Worm (Caenorhabditis elegans): ENCODE results near the gene ebax-1.

ce11 chrIV:10330962-10331361, 44.2 kb downstream of the ebax-1 start:
- TF ChIP-seq dpl-1 (GFP tag; optimal IDR thresholded peaks at IDR 0.05) (no peak), ceh-82 (tag; optimal IDR thresholded peaks at IDR 0.05) (no peak), nhr-76 (tag; optimal IDR thresholded peaks at IDR 0.05) (no peak), daf-8 (GFP tag; IDR thresholded peaks at IDR 0.05) (no peak), egl-27 (tag; optimal IDR thresholded peaks at IDR 0.05) (no peak), mdl-1 (tag; optimal IDR thresholded peaks at IDR 0.05) (no peak), lin-39 (tag; optimal IDR thresholded peaks at IDR 0.05) (no peak), dve-1 (tag; optimal IDR thresholded peaks at IDR 0.05; ENCODE audit: insufficient read depth) (peak; percentile 61)

Data from whole organism, L4 larva.